Worm (Caenorhabditis elegans): ENCODE data around the gene F44E7.5.
A peak's percentile ranks its signal among the peaks of the same experiment; 100 is the strongest.

The F44E7.5 gene

DNA sequence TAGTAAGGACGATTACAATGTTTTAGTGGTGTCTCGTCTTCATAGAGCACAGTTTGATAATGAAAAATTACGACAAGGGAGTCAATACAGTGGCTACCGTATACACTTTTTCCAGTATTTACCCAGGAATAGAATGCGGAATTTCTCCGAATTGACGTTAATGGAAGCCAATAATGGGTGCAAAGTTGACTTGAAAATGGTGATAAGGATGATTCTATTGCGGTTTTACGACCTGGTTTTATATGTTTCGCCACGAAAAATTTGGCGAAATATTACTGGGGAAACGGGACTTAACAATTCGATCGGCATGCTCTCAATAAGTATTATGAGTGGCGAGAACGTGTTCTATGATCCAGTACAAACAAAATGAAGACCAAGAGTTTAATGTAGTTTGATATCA is 39.2 kb upstream of the F44E7.5 start:
- TF ChIP-seq lin-38 (GFP tag; IDR thresholded peaks at IDR 0.05): no peak
- no peak for TF ChIP-seq jun-1 (tag; optimal IDR thresholded peaks at IDR 0.05)
- no peak for TF ChIP-seq ztf-11 (tag; optimal IDR thresholded peaks at IDR 0.05)
- TF ChIP-seq cey-2 (tag; optimal IDR thresholded peaks at IDR 0.05; ENCODE audit: borderline replicate concordance, insufficient read depth): no peak
- TF ChIP-seq F37D6.2 (tag; optimal IDR thresholded peaks at IDR 0.05): no peak
- no peak for TF ChIP-seq daf-8 (GFP tag; IDR thresholded peaks at IDR 0.05)
- TF ChIP-seq lin-1 (GFP tag; IDR thresholded peaks at IDR 0.05): no peak
- TF ChIP-seq nhr-28 (tag; optimal IDR thresholded peaks at IDR 0.05): peak; percentile 40
- TF ChIP-seq F49E8.2 (tag; optimal IDR thresholded peaks at IDR 0.05; ENCODE audit: borderline replicate concordance): no peak
- TF ChIP-seq ctbp-1 (GFP tag; IDR thresholded peaks at IDR 0.05): no peak
- peak; percentile 94 for TF ChIP-seq php-3 (GFP tag; IDR thresholded peaks at IDR 0.05)
- no peak for TF ChIP-seq tra-1 (GFP tag; IDR thresholded peaks at IDR 0.05)
- TF ChIP-seq fos-1 (tag; optimal IDR thresholded peaks at IDR 0.05): no peak
- TF ChIP-seq lin-15B (tag; optimal IDR thresholded peaks at IDR 0.05): no peak
- TF ChIP-seq lim-7 (GFP tag; IDR thresholded peaks at IDR 0.05): no peak
- TF ChIP-seq lin-39 (tag; optimal IDR thresholded peaks at IDR 0.05): no peak
- no peak for TF ChIP-seq daf-16 (GFP tag; optimal IDR thresholded peaks at IDR 0.05)
- TF ChIP-seq daf-16 (tag; optimal IDR thresholded peaks at IDR 0.05): peak; percentile 69
- TF ChIP-seq dmd-6 (GFP tag; IDR thresholded peaks at IDR 0.05): peak; percentile 83
- no peak for TF ChIP-seq ceh-62 (tag; optimal IDR thresholded peaks at IDR 0.05)
- no peak for TF ChIP-seq hif-1 (tag; optimal IDR thresholded peaks at IDR 0.05)
- no peak for TF ChIP-seq lin-13 (GFP tag; optimal IDR thresholded peaks at IDR 0.05)
- no peak for TF ChIP-seq nhr-237 (tag; optimal IDR thresholded peaks at IDR 0.05)
- no peak for TF ChIP-seq set-16 (GFP tag; IDR thresholded peaks at IDR 0.05)
- TF ChIP-seq zip-11 (GFP tag; IDR thresholded peaks at IDR 0.05): no peak
- peak; percentile 53 for TF ChIP-seq dve-1 (tag; optimal IDR thresholded peaks at IDR 0.05; ENCODE audit: insufficient read depth)
- TF ChIP-seq zag-1 (tag; optimal IDR thresholded peaks at IDR 0.05): no peak
- TF ChIP-seq spr-1 (tag; optimal IDR thresholded peaks at IDR 0.05): no peak
- TF ChIP-seq lir-3 (tag; optimal IDR thresholded peaks at IDR 0.05): no peak
- TF ChIP-seq tag-97 (GFP tag; IDR thresholded peaks at IDR 0.05): no peak
- no peak for TF ChIP-seq zfp-3 (GFP tag; conservative IDR thresholded peaks at IDR 0.05)
- peak; percentile 32 for TF ChIP-seq hlh-11 (tag; optimal IDR thresholded peaks at IDR 0.05)
- peak; percentile 2 for TF ChIP-seq nhr-48 (tag; optimal IDR thresholded peaks at IDR 0.05)
- TF ChIP-seq pqm-1 (tag; optimal IDR thresholded peaks at IDR 0.05): peak; percentile 2
- no peak for TF ChIP-seq nhr-10 (tag; optimal IDR thresholded peaks at IDR 0.05)

DNA sequence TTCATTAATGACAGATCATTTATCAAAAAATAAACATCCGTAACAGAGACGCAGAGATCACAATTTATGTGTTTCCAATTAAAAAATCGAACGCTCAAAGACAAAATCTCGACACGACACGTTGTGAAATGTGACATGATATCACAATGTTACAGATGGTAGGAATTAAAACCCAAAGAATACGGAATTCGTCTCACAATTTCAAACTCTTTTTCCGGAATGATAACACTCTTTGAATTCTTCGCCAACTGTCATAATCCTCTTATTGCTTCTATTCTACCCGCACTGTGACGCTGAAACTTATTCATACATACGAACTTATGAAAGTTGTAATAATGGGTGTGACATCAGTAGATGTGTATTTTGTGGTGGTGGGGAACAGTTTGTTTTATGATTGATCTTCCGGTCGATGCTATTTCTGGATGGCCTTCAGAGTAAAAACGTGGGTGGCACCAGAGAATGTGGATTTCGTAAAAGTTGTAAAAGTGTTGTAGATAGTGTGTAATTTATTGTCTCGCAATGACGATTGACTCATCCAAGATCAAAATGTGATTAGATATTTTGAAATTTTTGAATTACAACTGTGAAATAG is 35.8 kb upstream of the F44E7.5 start:
- TF ChIP-seq nhr-11 (tag; optimal IDR thresholded peaks at IDR 0.05) (no peak), mdl-1 (tag; optimal IDR thresholded peaks at IDR 0.05) (peak in 1 of 2 experiments; percentile 16), mep-1 (tag; optimal IDR thresholded peaks at IDR 0.05) (no peak), gei-8 (GFP tag; optimal IDR thresholded peaks at IDR 0.05) (no peak), nhr-41 (GFP tag; IDR thresholded peaks at IDR 0.05) (no peak), nhr-42 (GFP tag; IDR thresholded peaks at IDR 0.05) (no peak), lin-38 (GFP tag; IDR thresholded peaks at IDR 0.05) (no peak), nhr-25 (tag; optimal IDR thresholded peaks at IDR 0.05; ENCODE audit: borderline replicate concordance, insufficient read depth) (no peak), nhr-10 (tag; optimal IDR thresholded peaks at IDR 0.05) (no peak), mxl-2 (GFP tag; conservative IDR thresholded peaks at IDR 0.05) (no peak), spr-1 (tag; optimal IDR thresholded peaks at IDR 0.05) (no peak), zfp-3 (GFP tag; conservative IDR thresholded peaks at IDR 0.05) (no peak), Y5F2A.4 (GFP tag; optimal IDR thresholded peaks at IDR 0.05) (no peak), saeg-2 (GFP tag; IDR thresholded peaks at IDR 0.05) (no peak), lin-29 (GFP tag; IDR thresholded peaks at IDR 0.05) (no peak), ZK337.2 (GFP tag; IDR thresholded peaks at IDR 0.05) (no peak), ztf-7 (tag; optimal IDR thresholded peaks at IDR 0.05) (no peak), tra-1 (GFP tag; IDR thresholded peaks at IDR 0.05) (no peak), ztf-11 (tag; optimal IDR thresholded peaks at IDR 0.05) (no peak), T26A8.4 (GFP tag; IDR thresholded peaks at IDR 0.05) (no peak), daf-16 (GFP tag; optimal IDR thresholded peaks at IDR 0.05) (no peak), daf-16 (tag; optimal IDR thresholded peaks at IDR 0.05) (peak; percentile 7), ceh-62 (tag; optimal IDR thresholded peaks at IDR 0.05) (no peak), madf-9 (GFP tag; conservative IDR thresholded peaks at IDR 0.05) (no peak), egl-27 (tag; optimal IDR thresholded peaks at IDR 0.05) (no peak)

All from whole organism, L4 larva.